Worm (Caenorhabditis elegans): Measurements from ENCODE around the gene iff-2.
A peak's percentile ranks its signal among the peaks of the same experiment; 100 is the strongest.

The iff-2 gene

DNA sequence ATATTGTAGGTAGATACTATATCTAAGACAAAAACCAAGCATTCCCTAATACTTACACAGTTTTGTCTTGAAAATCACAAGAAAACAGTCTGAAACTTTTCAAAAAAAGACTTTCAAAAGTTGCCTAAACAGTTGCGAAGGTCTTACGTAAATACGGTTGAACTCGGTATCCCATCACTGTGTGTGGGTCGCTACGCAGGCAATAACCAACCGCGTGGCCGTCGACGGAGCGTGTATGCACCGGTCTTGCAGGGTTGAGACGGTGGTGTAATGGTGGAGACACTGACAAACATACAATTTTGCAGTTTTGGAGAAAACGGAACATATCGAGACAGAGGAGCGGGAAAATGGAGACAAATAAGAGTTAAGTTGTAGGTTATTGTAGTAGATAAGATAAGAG, at the start of gene iff-2:
iff-2 (minus strand) TSS at position 141 of the 400 bp plus-strand sequence.
- TF ChIP-seq sdz-12 (GFP tag; optimal IDR thresholded peaks at IDR 0.05) (peak; percentile 60), zfp-2 (tag; optimal IDR thresholded peaks at IDR 0.05) (peak; percentile 100), daf-12 (tag; optimal IDR thresholded peaks at IDR 0.05) (no peak), nhr-41 (GFP tag; IDR thresholded peaks at IDR 0.05) (peak; percentile 94), fos-1 (tag; optimal IDR thresholded peaks at IDR 0.05) (peak; percentile 58), tag-97 (GFP tag; IDR thresholded peaks at IDR 0.05) (0 out of 2 replicates have a peak, but pooled peaks have one; percentile 78), daf-19 (GFP tag; conservative IDR thresholded peaks at IDR 0.05) (peak; percentile 71), cey-2 (tag; optimal IDR thresholded peaks at IDR 0.05; ENCODE audit: borderline replicate concordance, insufficient read depth) (peak; percentile 85), rbr-2 (tag; optimal IDR thresholded peaks at IDR 0.05) (peak; percentile 99), nhr-10 (tag; optimal IDR thresholded peaks at IDR 0.05) (peak; percentile 97), nhr-237 (tag; optimal IDR thresholded peaks at IDR 0.05) (peak; percentile 83), aha-1 (tag) (peak; percentile 100), spr-1 (tag; optimal IDR thresholded peaks at IDR 0.05) (peak; percentile 96), gei-8 (GFP tag; optimal IDR thresholded peaks at IDR 0.05) (peak; percentile 58), ZK337.2 (GFP tag; IDR thresholded peaks at IDR 0.05) (peak; percentile 63; the same call in 1 of the 2 replicates), dpl-1 (GFP tag; optimal IDR thresholded peaks at IDR 0.05) (peak; percentile 97), madf-9 (GFP tag; conservative IDR thresholded peaks at IDR 0.05) (peak; percentile 95), ceh-44 (GFP tag; IDR thresholded peaks at IDR 0.05) (0 out of 2 replicates have a peak, but pooled peaks have one; percentile 56), nhr-11 (tag; optimal IDR thresholded peaks at IDR 0.05) (peak; percentile 100), nhr-25 (tag; optimal IDR thresholded peaks at IDR 0.05; ENCODE audit: borderline replicate concordance, insufficient read depth) (peak; percentile 97), mes-2 (tag; optimal IDR thresholded peaks at IDR 0.05; ENCODE audit: poor library complexity, severe bottlenecking) (peak; percentile 97), mdt-29 (GFP tag; IDR thresholded peaks at IDR 0.05) (no peak; the same call in none of the 2 replicates), hmg-1.1 (GFP tag; IDR thresholded peaks at IDR 0.05) (peak; percentile 99), F49E8.2 (tag; optimal IDR thresholded peaks at IDR 0.05; ENCODE audit: borderline replicate concordance) (no peak), ceh-32 (tag; optimal IDR thresholded peaks at IDR 0.05; ENCODE audit: poor library complexity) (peak; percentile 68), F44E2.7 (GFP tag; IDR thresholded peaks at IDR 0.05) (no peak), nhr-102 (tag; optimal IDR thresholded peaks at IDR 0.05) (peak; percentile 97), nhr-28 (tag; optimal IDR thresholded peaks at IDR 0.05) (peak; percentile 100), lin-39 (tag; optimal IDR thresholded peaks at IDR 0.05) (no peak), attf-4 (tag; optimal IDR thresholded peaks at IDR 0.05) (no peak), ceh-82 (tag; optimal IDR thresholded peaks at IDR 0.05) (peak; percentile 12), duxl-1 (tag; optimal IDR thresholded peaks at IDR 0.05; ENCODE audit: poor library complexity) (peak; percentile 97), tra-1 (GFP tag; IDR thresholded peaks at IDR 0.05) (peak; percentile 98), fkh-10 (GFP tag; optimal IDR thresholded peaks at IDR 0.05) (peak; percentile 99), mdl-1 (tag; optimal IDR thresholded peaks at IDR 0.05) (peak; percentile 93 to 99), snpc-1.2 (GFP tag; IDR thresholded peaks at IDR 0.05) (no peak), lin-13 (GFP tag; optimal IDR thresholded peaks at IDR 0.05) (peak; percentile 99), dmd-9 (GFP tag; IDR thresholded peaks at IDR 0.05) (peak; percentile 95), T26A8.4 (GFP tag; IDR thresholded peaks at IDR 0.05) (peak; percentile 97), Y75B8A.6 (GFP tag; IDR thresholded peaks at IDR 0.05) (peak; percentile 96), D1046.2 (GFP tag; IDR thresholded peaks at IDR 0.05) (peak; percentile 94), lin-1 (GFP tag; IDR thresholded peaks at IDR 0.05) (peak; percentile 96), zag-1 (tag; optimal IDR thresholded peaks at IDR 0.05) (peak; percentile 81), ceh-20 (GFP tag; IDR thresholded peaks at IDR 0.05) (peak; percentile 98), F10B5.3 (tag; optimal IDR thresholded peaks at IDR 0.05) (peak; percentile 75), vab-7 (GFP tag; IDR thresholded peaks at IDR 0.05) (peak; percentile 93), mxl-2 (GFP tag; conservative IDR thresholded peaks at IDR 0.05) (peak; percentile 92), mep-1 (tag; optimal IDR thresholded peaks at IDR 0.05) (peak; percentile 99), nhr-42 (GFP tag; IDR thresholded peaks at IDR 0.05) (peak; percentile 98), daf-8 (GFP tag; IDR thresholded peaks at IDR 0.05) (no peak), aly-2 (tag; optimal IDR thresholded peaks at IDR 0.05) (peak; percentile 19)
